ENCODE assay signal across 5 fruit fly cellular contexts in genomic region chr2L:3037153-3037579, dm6.
TF ChIP-seq lines count a peak whose summit lies in the region.

Gene CG17260, plus strand, starts transcription at chr2L:3037230.
Gene SerRS, minus strand, starts transcription at chr2L:3037403.

- peak; percentile 37 for TF ChIP-seq CTCF in whole organism, embryonic (GFP tag; optimal IDR thresholded peaks at IDR 0.05; lab: Kevin White, UChicago)

TF ChIP-seq in whole organism, adult, 20 proteins besides CTCF, POLR2A, EP300 and RAD21 (continues in another document):
- TF ChIP-seq CG11617 (GFP tag; optimal IDR thresholded peaks at IDR 0.05; lab: Kevin White, UChicago) (peak; percentile 86), Crg-1 (GFP tag; optimal IDR thresholded peaks at IDR 0.05; lab: Kevin White, UChicago) (peak; percentile 93), CG1620 (GFP tag; optimal IDR thresholded peaks at IDR 0.05; lab: Kevin White, UChicago) (peak; percentile 84), Clk (GFP tag; optimal IDR thresholded peaks at IDR 0.05; lab: Kevin White, UChicago) (peak; percentile 78), cic (GFP tag; optimal IDR thresholded peaks at IDR 0.05; lab: Kevin White, UChicago) (peak; percentile 67), ovo (GFP tag; optimal IDR thresholded peaks at IDR 0.05; lab: Kevin White, UChicago) (peak; percentile 34), CG7101 (tag; optimal IDR thresholded peaks at IDR 0.05; lab: Kevin White, UChicago) (peak; percentile 95), cnc (optimal IDR thresholded peaks at IDR 0.05; lab: Kevin White, UChicago) (peak in 1 of 2 experiments; percentile 66), CG12768 (GFP tag; optimal IDR thresholded peaks at IDR 0.05; lab: Kevin White, UChicago) (peak; percentile 96), CG33017 (tag; optimal IDR thresholded peaks at IDR 0.05; lab: Kevin White, UChicago) (peak; percentile 90), toe (GFP tag; optimal IDR thresholded peaks at IDR 0.05; lab: Kevin White, UChicago) (peak; percentile 90), pad (GFP tag; optimal IDR thresholded peaks at IDR 0.05; lab: Kevin White, UChicago) (peak; percentile 92), kay (GFP tag; lab: Kevin White, UChicago; ENCODE audit: borderline replicate concordance) (peak; percentile 99), CG7045 (GFP tag; optimal IDR thresholded peaks at IDR 0.05; lab: Kevin White, UChicago) (peak; percentile 88), CG5204 (GFP tag; optimal IDR thresholded peaks at IDR 0.05; lab: Kevin White, UChicago) (no peak), tj (GFP tag; optimal IDR thresholded peaks at IDR 0.05; lab: Kevin White, UChicago) (peak; percentile 93), bab1 (GFP tag; optimal IDR thresholded peaks at IDR 0.05; lab: Kevin White, UChicago) (peak; percentile 95), Hr96 (GFP tag; optimal IDR thresholded peaks at IDR 0.05; lab: Kevin White, UChicago) (peak; percentile 84)

TF ChIP-seq in whole organism, embryonic, 481 proteins besides CTCF, POLR2A, EP300 and RAD21 (continues in another document):
- TF ChIP-seq Fer3 (tag; optimal IDR thresholded peaks at IDR 0.05; lab: Kevin White, UChicago) (peak; percentile 95), Antp (GFP tag; optimal IDR thresholded peaks at IDR 0.05; lab: Kevin White, UChicago) (peak; percentile 94), trh (GFP tag; optimal IDR thresholded peaks at IDR 0.05; lab: Kevin White, UChicago) (peak; percentile 67), exex (tag; optimal IDR thresholded peaks at IDR 0.05; lab: Kevin White, UChicago) (peak; percentile 72), CG12155 (GFP tag; optimal IDR thresholded peaks at IDR 0.05; lab: Kevin White, UChicago) (peak; percentile 94), B-H2 (GFP tag; optimal IDR thresholded peaks at IDR 0.05; lab: Kevin White, UChicago) (peak; percentile 85), CG15011 (GFP tag; optimal IDR thresholded peaks at IDR 0.05; lab: Kevin White, UChicago) (peak; percentile 81), mam (GFP tag; optimal IDR thresholded peaks at IDR 0.05; lab: Kevin White, UChicago) (peak; percentile 96), fu2 (GFP tag; optimal IDR thresholded peaks at IDR 0.05; lab: Kevin White, UChicago) (peak; percentile 92), Mad (GFP tag; optimal IDR thresholded peaks at IDR 0.05; lab: Kevin White, UChicago) (peak; percentile 93), CG2678 (tag; optimal IDR thresholded peaks at IDR 0.05; lab: Kevin White, UChicago) (peak; percentile 94), Hr51 (GFP tag; optimal IDR thresholded peaks at IDR 0.05; lab: Kevin White, UChicago) (peak in 1 of 2 experiments; percentile 88), Fer1 (GFP tag; optimal IDR thresholded peaks at IDR 0.05; lab: Kevin White, UChicago) (peak; percentile 90), Hmx (GFP tag; optimal IDR thresholded peaks at IDR 0.05; lab: Kevin White, UChicago) (peak; percentile 84), CG14965 (GFP tag; optimal IDR thresholded peaks at IDR 0.05; lab: Kevin White, UChicago; ENCODE audit: borderline replicate concordance) (no peak), CG17829 (tag; optimal IDR thresholded peaks at IDR 0.05; lab: Kevin White, UChicago) (peak; percentile 92), Gug (GFP tag; IDR thresholded peaks at IDR 0.05; lab: Robert Waterston, UW) (peak; percentile 92), CG31365 (tag; optimal IDR thresholded peaks at IDR 0.05; lab: Kevin White, UChicago) (no peak)

TF ChIP-seq in whole organism, prepupa, 60 proteins besides CTCF, POLR2A, EP300 and RAD21 (continues in another document):
- peak; percentile 94 for TF ChIP-seq acj6 (GFP tag; optimal IDR thresholded peaks at IDR 0.05; lab: Kevin White, UChicago)
- TF ChIP-seq vri (GFP tag; optimal IDR thresholded peaks at IDR 0.05; lab: Kevin White, UChicago) = no peak
- no peak for TF ChIP-seq Eip75B (GFP tag; optimal IDR thresholded peaks at IDR 0.05; lab: Kevin White, UChicago)
- TF ChIP-seq CG15336 (GFP tag; IDR thresholded peaks at IDR 0.05; lab: Robert Waterston, UW) = peak; percentile 82
- no peak for TF ChIP-seq dsx (GFP tag; optimal IDR thresholded peaks at IDR 0.05; lab: Kevin White, UChicago; ENCODE audit: poor library complexity, severe bottlenecking)
- TF ChIP-seq dac (GFP tag; optimal IDR thresholded peaks at IDR 0.05; lab: Kevin White, UChicago) = peak; percentile 86
- TF ChIP-seq Ets96B (tag; optimal IDR thresholded peaks at IDR 0.05; lab: Kevin White, UChicago) = peak; percentile 89
- TF ChIP-seq CG1621 (tag; optimal IDR thresholded peaks at IDR 0.05; lab: Kevin White, UChicago) = peak; percentile 73
- TF ChIP-seq fd85E (GFP tag; optimal IDR thresholded peaks at IDR 0.05; lab: Kevin White, UChicago) = no peak
- TF ChIP-seq CG6808 (GFP tag; optimal IDR thresholded peaks at IDR 0.05; lab: Kevin White, UChicago) = peak; percentile 72
- TF ChIP-seq esn (GFP tag; optimal IDR thresholded peaks at IDR 0.05; lab: Kevin White, UChicago) = peak; percentile 96
- TF ChIP-seq CG8119 (GFP tag; IDR thresholded peaks at IDR 0.05; lab: Robert Waterston, UW) = peak; percentile 85
- TF ChIP-seq Met (GFP tag; optimal IDR thresholded peaks at IDR 0.05; lab: Kevin White, UChicago) = no peak
- peak; percentile 92 for TF ChIP-seq Smox (GFP tag; optimal IDR thresholded peaks at IDR 0.05; lab: Kevin White, UChicago)
- TF ChIP-seq fkh (GFP tag; optimal IDR thresholded peaks at IDR 0.05; lab: Kevin White, UChicago) = no peak
- peak; percentile 91 for TF ChIP-seq Sox15 (GFP tag; optimal IDR thresholded peaks at IDR 0.05; lab: Kevin White, UChicago)
- TF ChIP-seq CG10631 (GFP tag; optimal IDR thresholded peaks at IDR 0.05; lab: Kevin White, UChicago) = peak; percentile 97
- TF ChIP-seq CG32006 (GFP tag; optimal IDR thresholded peaks at IDR 0.05; lab: Kevin White, UChicago) = peak; percentile 94
- peak; percentile 97 for TF ChIP-seq Hr39 (GFP tag; optimal IDR thresholded peaks at IDR 0.05; lab: Kevin White, UChicago)

TF ChIP-seq in whole organism, pupa, 21 proteins besides CTCF, POLR2A, EP300 and RAD21:
- no peak for TF ChIP-seq Pif1A (GFP tag; optimal IDR thresholded peaks at IDR 0.05; lab: Kevin White, UChicago)
- peak; percentile 84 for TF ChIP-seq Pif1B (GFP tag; optimal IDR thresholded peaks at IDR 0.05; lab: Kevin White, UChicago)
- peak; percentile 89 for TF ChIP-seq CG15710 (tag; optimal IDR thresholded peaks at IDR 0.05; lab: Kevin White, UChicago)
- peak; percentile 66 for TF ChIP-seq CG12605 (GFP tag; IDR thresholded peaks at IDR 0.05; lab: Robert Waterston, UW)
- TF ChIP-seq CG17806 (tag; optimal IDR thresholded peaks at IDR 0.05; lab: Kevin White, UChicago) = peak; percentile 90
- no peak for TF ChIP-seq D1 (tag; optimal IDR thresholded peaks at IDR 0.05; lab: Kevin White, UChicago)
- peak; percentile 90 for TF ChIP-seq CG9948 (tag; optimal IDR thresholded peaks at IDR 0.05; lab: Kevin White, UChicago)
- TF ChIP-seq CG10348 (GFP tag; IDR thresholded peaks at IDR 0.05; lab: Robert Waterston, UW) = peak; percentile 90
- TF ChIP-seq fd96Ca (GFP tag; IDR thresholded peaks at IDR 0.05; lab: Robert Waterston, UW) = peak; percentile 76
- TF ChIP-seq CG13204 (GFP tag; optimal IDR thresholded peaks at IDR 0.05; lab: Kevin White, UChicago) = no peak
- peak; percentile 82 for TF ChIP-seq Ets98B (GFP tag; IDR thresholded peaks at IDR 0.05; lab: Robert Waterston, UW)
- TF ChIP-seq rn (GFP tag; IDR thresholded peaks at IDR 0.05; lab: Robert Waterston, UW) = peak; percentile 82
- TF ChIP-seq EcR (GFP tag; optimal IDR thresholded peaks at IDR 0.05; lab: Kevin White, UChicago) = no peak
- TF ChIP-seq CG34367 (tag; optimal IDR thresholded peaks at IDR 0.05; lab: Kevin White, UChicago) = peak; percentile 76
- peak; percentile 91 for TF ChIP-seq CG4496 (GFP tag; IDR thresholded peaks at IDR 0.05; lab: Robert Waterston, UW)
- TF ChIP-seq CG14655 (GFP tag; optimal IDR thresholded peaks at IDR 0.05; lab: Kevin White, UChicago) = no peak
- TF ChIP-seq Snoo (tag; optimal IDR thresholded peaks at IDR 0.05; lab: Kevin White, UChicago) = peak; percentile 81
- peak; percentile 61 for TF ChIP-seq gl (tag; optimal IDR thresholded peaks at IDR 0.05; lab: Kevin White, UChicago)
- TF ChIP-seq CG8301 (tag; optimal IDR thresholded peaks at IDR 0.05; lab: Kevin White, UChicago) = peak; percentile 86
- peak; percentile 86 for TF ChIP-seq CG8159 (tag; optimal IDR thresholded peaks at IDR 0.05; lab: Kevin White, UChicago)
- peak; percentile 91 for TF ChIP-seq CG32121 (GFP tag; IDR thresholded peaks at IDR 0.05; lab: Robert Waterston, UW)
TF ChIP-seq in whole organism, pupa: peak in this region for 16.

TF ChIP-seq in whole organism, wandering third instar larva, 38 proteins besides CTCF, POLR2A, EP300 and RAD21 (continues in another document):
- TF ChIP-seq sv (GFP tag; optimal IDR thresholded peaks at IDR 0.05; lab: Kevin White, UChicago) (peak; percentile 81), fru (GFP tag; optimal IDR thresholded peaks at IDR 0.05; lab: Kevin White, UChicago) (peak; percentile 95), Sp1 (GFP tag; optimal IDR thresholded peaks at IDR 0.05; lab: Kevin White, UChicago) (peak; percentile 88), foxo (GFP tag; optimal IDR thresholded peaks at IDR 0.05; lab: Kevin White, UChicago) (peak; percentile 28 to 98), jim (GFP tag; optimal IDR thresholded peaks at IDR 0.05; lab: Kevin White, UChicago) (no peak), br (GFP tag; optimal IDR thresholded peaks at IDR 0.05; lab: Kevin White, UChicago) (peak; percentile 96), Hr83 (GFP tag; optimal IDR thresholded peaks at IDR 0.05; lab: Kevin White, UChicago; ENCODE audit: poor library complexity, severe bottlenecking) (no peak), Myc (optimal IDR thresholded peaks at IDR 0.05; lab: Kevin White, UChicago) (peak; percentile 49), CG9705 (GFP tag; optimal IDR thresholded peaks at IDR 0.05; lab: Kevin White, UChicago) (peak; percentile 81), Dif (GFP tag; optimal IDR thresholded peaks at IDR 0.05; lab: Kevin White, UChicago; ENCODE audit: partially characterized antibody) (no peak), rgr (GFP tag; optimal IDR thresholded peaks at IDR 0.05; lab: Kevin White, UChicago) (peak; percentile 95), N (GFP tag; optimal IDR thresholded peaks at IDR 0.05; lab: Kevin White, UChicago) (no peak), lola (GFP tag; optimal IDR thresholded peaks at IDR 0.05; lab: Kevin White, UChicago) (no peak), GATAd (GFP tag; optimal IDR thresholded peaks at IDR 0.05; lab: Kevin White, UChicago) (peak; percentile 90), CrebA (GFP tag; optimal IDR thresholded peaks at IDR 0.05; lab: Kevin White, UChicago; ENCODE audit: borderline replicate concordance) (no peak), Dfd (GFP tag; optimal IDR thresholded peaks at IDR 0.05; lab: Kevin White, UChicago) (no peak), dsf (GFP tag; optimal IDR thresholded peaks at IDR 0.05; lab: Kevin White, UChicago; ENCODE audit: borderline replicate concordance) (peak; percentile 90), CG32264 (GFP tag; optimal IDR thresholded peaks at IDR 0.05; lab: Kevin White, UChicago) (peak; percentile 81), Rel (GFP tag; optimal IDR thresholded peaks at IDR 0.05; lab: Kevin White, UChicago) (no peak), Rel (tag; optimal IDR thresholded peaks at IDR 0.05; lab: Kevin White, UChicago) (peak; percentile 68), OdsH (GFP tag; optimal IDR thresholded peaks at IDR 0.05; lab: Kevin White, UChicago) (peak; percentile 94), psq (GFP tag; optimal IDR thresholded peaks at IDR 0.05; lab: Kevin White, UChicago) (peak; percentile 93)
